Worm (Caenorhabditis elegans) whole organism, L1 larva: ENCODE measurements around the gene npl-10.

Experiments
- F16B12.6 ChIP-seq: fragments of 150-350 bp; optimal IDR thresholded peaks from 2 replicates; lab custom pipeline; 2014; ENCODE audit warnings: missing biosample characterization, missing genetic modification characterization
- aha-1 ChIP-seq: fragments of 150-350 bp; optimal IDR thresholded peaks from 2 replicates; lab custom pipeline; 2014; ENCODE audit warnings: missing biosample characterization, missing genetic modification characterization
- ceh-90 ChIP-seq: sonication (generic microtip); optimal IDR thresholded peaks from 2 replicates; lab custom pipeline; 2016; ENCODE audit warnings: missing genetic modification characterization, missing compliant biosample characterization
- dpl-1 ChIP-seq, 3 experiments: fragments of 150-350 bp in 2 of 3; sonication (generic microtip) in 1 of 3; optimal IDR thresholded peaks; 2 replicates each; lab custom pipeline; 2014 to 2017; ENCODE audit warnings: missing biosample characterization in 3 of 3, missing genetic modification characterization in 3 of 3, missing genetic modification reagents in 3 of 3
- dsc-1 ChIP-seq: sonication (generic microtip); optimal IDR thresholded peaks from 2 replicates; lab custom pipeline; 2016; ENCODE audit warnings: mild to moderate bottlenecking, missing genetic modification characterization, missing compliant biosample characterization
- efl-1 ChIP-seq, 4 experiments: fragments of 150-350 bp; optimal IDR thresholded peaks in 3 of 4; peaks in 1 of 4; 1 replicate in 1 of 4; 2 replicates in 3 of 4; lab custom pipeline; 2014; ENCODE audit warnings: missing biosample characterization in 2 of 4, missing genetic modification characterization in 2 of 4, missing genetic modification reagents in 2 of 4
- efl-3 ChIP-seq: fragments of 200-800 bp; sonication (Bioruptor generic); optimal IDR thresholded peaks from 2 replicates; lab custom pipeline; 2018; ENCODE audit warnings: mild to moderate bottlenecking, missing genetic modification characterization, missing compliant biosample characterization
- elt-2 ChIP-seq: sonication (generic microtip); optimal IDR thresholded peaks from 2 replicates; lab custom pipeline; 2016; ENCODE audit warnings: missing genetic modification characterization, mild to moderate bottlenecking, inconsistent platforms, missing compliant biosample characterization, missing genetic modification reagents
- elt-3 ChIP-seq, 6 experiments: fragments of 150-350 bp in 1 of 6; sonication (generic microtip); optimal IDR thresholded peaks; 2 replicates each; lab custom pipeline; 2017 to 2018; ENCODE audit warnings: missing biosample characterization in 6 of 6, missing genetic modification characterization in 6 of 6, inconsistent platforms in 1 of 6
- fkh-8 ChIP-seq: sonication (generic microtip); optimal IDR thresholded peaks from 2 replicates; lab custom pipeline; 2016; ENCODE audit warnings: mild to moderate bottlenecking, missing genetic modification characterization, missing compliant biosample characterization
- grh-1 ChIP-seq: fragments of 200-800 bp; sonication (Bioruptor generic); IDR thresholded peaks from 2 replicates; pipeline ENCODE4 v1.3.6; 2022; ENCODE audit warnings: missing genetic modification reagents, missing genetic modification characterization, missing compliant biosample characterization
- jun-1 ChIP-seq: fragments of 150-350 bp; optimal IDR thresholded peaks from 2 replicates; lab custom pipeline; 2014; ENCODE audit warnings: missing biosample characterization, missing genetic modification reagents, missing genetic modification characterization
- lin-13 ChIP-seq: fragments of 150-350 bp; optimal IDR thresholded peaks from 2 replicates; lab custom pipeline; 2014; ENCODE audit warnings: missing biosample characterization, missing genetic modification reagents, missing genetic modification characterization
- lin-14 ChIP-seq: fragments of 200-800 bp; sonication (Bioruptor generic); optimal IDR thresholded peaks from 2 replicates; lab custom pipeline; 2018; ENCODE audit warnings: mild to moderate bottlenecking, missing genetic modification characterization, moderate library complexity, missing compliant biosample characterization
- lin-15B ChIP-seq: fragments of 150-350 bp; sonication (generic microtip); optimal IDR thresholded peaks from 3 replicates; lab custom pipeline; 2014; ENCODE audit warnings: missing biosample characterization, missing genetic modification characterization
- lin-35 ChIP-seq, 2 experiments: fragments of 150-350 bp; optimal IDR thresholded peaks; 2 replicates each; lab custom pipeline; 2014; ENCODE audit warnings: missing biosample characterization in 2 of 2, missing genetic modification characterization in 2 of 2, missing genetic modification reagents in 2 of 2
- lir-3 ChIP-seq: sonication (generic microtip); optimal IDR thresholded peaks from 2 replicates; lab custom pipeline; 2016; ENCODE audit warnings: mild to moderate bottlenecking, missing genetic modification characterization, moderate library complexity, missing compliant biosample characterization; ENCODE audit not compliant: poor library complexity
- lsy-2 ChIP-seq, 2 experiments: fragments of 150-350 bp; optimal IDR thresholded peaks; 2 replicates each; lab custom pipeline; 2014; ENCODE audit warnings: missing biosample characterization in 2 of 2, missing genetic modification characterization in 2 of 2
- mab-9 ChIP-seq: fragments of 200-800 bp; sonication (Bioruptor generic); IDR thresholded peaks from 2 replicates; pipeline ENCODE4 v1.3.6; 2022; ENCODE audit warnings: missing genetic modification reagents, missing genetic modification characterization, missing compliant biosample characterization
- mdl-1 ChIP-seq, 2 experiments: fragments of 150-350 bp; optimal IDR thresholded peaks; 2 replicates each; lab custom pipeline; 2014 to 2017; ENCODE audit warnings: missing biosample characterization in 2 of 2, missing genetic modification characterization in 2 of 2, inconsistent platforms in 1 of 2
- mep-1 ChIP-seq: fragments of 150-350 bp; optimal IDR thresholded peaks from 2 replicates; lab custom pipeline; 2014; ENCODE audit warnings: missing biosample characterization, missing genetic modification characterization
- nhr-11 ChIP-seq: fragments of 150-350 bp; optimal IDR thresholded peaks from 2 replicates; lab custom pipeline; 2014; ENCODE audit warnings: missing biosample characterization, missing genetic modification characterization
- nhr-12 ChIP-seq: sonication (generic microtip); optimal IDR thresholded peaks from 2 replicates; lab custom pipeline; 2017; ENCODE audit warnings: missing biosample characterization, missing genetic modification characterization
- nhr-19 ChIP-seq: fragments of 200-800 bp; sonication (Bioruptor generic); conservative IDR thresholded peaks from 2 replicates; pipeline ENCODE4 v1.3.6; 2022; ENCODE audit warnings: missing genetic modification characterization, missing compliant biosample characterization
- nhr-237 ChIP-seq: fragments of 150-350 bp; optimal IDR thresholded peaks from 2 replicates; lab custom pipeline; 2014; ENCODE audit warnings: missing biosample characterization, missing genetic modification characterization
- nhr-71 ChIP-seq: sonication (generic microtip); optimal IDR thresholded peaks from 2 replicates; lab custom pipeline; 2016; ENCODE audit warnings: mild to moderate bottlenecking, missing genetic modification characterization, moderate library complexity, missing compliant biosample characterization
- nhr-76 ChIP-seq: sonication (generic microtip); optimal IDR thresholded peaks from 2 replicates; lab custom pipeline; 2017; ENCODE audit warnings: missing biosample characterization, missing genetic modification characterization
- nhr-77 ChIP-seq: fragments of 150-350 bp; optimal IDR thresholded peaks from 2 replicates; lab custom pipeline; 2014; ENCODE audit warnings: missing biosample characterization, missing genetic modification characterization
- nhr-84 ChIP-seq: sonication (generic microtip); optimal IDR thresholded peaks from 2 replicates; lab custom pipeline; 2017; ENCODE audit warnings: missing biosample characterization, missing genetic modification characterization
- nhr-85 ChIP-seq: sonication (generic microtip); peaks from one replicate; lab custom pipeline; 2016; ENCODE audit warnings: missing genetic modification characterization, inconsistent platforms, missing compliant biosample characterization
- pag-3 ChIP-seq: sonication (generic microtip); optimal IDR thresholded peaks from 2 replicates; lab custom pipeline; 2017; ENCODE audit warnings: missing genetic modification characterization, mild to moderate bottlenecking, missing compliant biosample characterization, antibody characterized with exemption, borderline replicate concordance; ENCODE audit not compliant: insufficient read depth
- pax-3 ChIP-seq: fragments of 200-800 bp; sonication (Bioruptor generic); optimal IDR thresholded peaks from 2 replicates; lab custom pipeline; 2018; ENCODE audit warnings: mild to moderate bottlenecking, missing genetic modification characterization, moderate library complexity, missing compliant biosample characterization
- pqm-1 ChIP-seq: sonication (generic microtip); optimal IDR thresholded peaks from 3 replicates; lab custom pipeline; 2017; ENCODE audit warnings: missing biosample characterization, missing genetic modification characterization
- rnt-1 ChIP-seq: sonication (generic microtip); optimal IDR thresholded peaks from 2 replicates; lab custom pipeline; 2016; ENCODE audit warnings: mild to moderate bottlenecking, missing genetic modification characterization, moderate library complexity, missing compliant biosample characterization
- snu-23 ChIP-seq: sonication (generic microtip); optimal IDR thresholded peaks from 2 replicates; lab custom pipeline; 2016; ENCODE audit warnings: missing genetic modification characterization, missing compliant biosample characterization
- sptf-1 ChIP-seq: fragments of 150-350 bp; optimal IDR thresholded peaks from 2 replicates; lab custom pipeline; 2014; ENCODE audit warnings: missing biosample characterization, missing genetic modification characterization
- sup-37 ChIP-seq: fragments of 200-800 bp; sonication (Bioruptor generic); optimal IDR thresholded peaks from 2 replicates; lab custom pipeline; 2018; ENCODE audit warnings: mild to moderate bottlenecking, missing genetic modification characterization, missing compliant biosample characterization
- swsn-7 ChIP-seq: sonication (generic microtip); optimal IDR thresholded peaks from 2 replicates; lab custom pipeline; 2016; ENCODE audit warnings: missing genetic modification characterization, missing compliant biosample characterization
- unc-130 ChIP-seq: fragments of 150-350 bp; optimal IDR thresholded peaks from 2 replicates; lab custom pipeline; 2017; ENCODE audit warnings: missing biosample characterization, missing genetic modification characterization, inconsistent platforms
- unc-62 ChIP-seq: fragments of 150-350 bp; optimal IDR thresholded peaks from 2 replicates; lab custom pipeline; 2014; ENCODE audit warnings: missing biosample characterization, missing genetic modification reagents, missing genetic modification characterization
- zip-4 ChIP-seq: fragments of 200-800 bp; sonication (Bioruptor generic); optimal IDR thresholded peaks from 2 replicates; lab custom pipeline; 2018; ENCODE audit warnings: mild to moderate bottlenecking, missing genetic modification characterization, moderate library complexity, missing compliant biosample characterization

Gene npl-10

DNA sequence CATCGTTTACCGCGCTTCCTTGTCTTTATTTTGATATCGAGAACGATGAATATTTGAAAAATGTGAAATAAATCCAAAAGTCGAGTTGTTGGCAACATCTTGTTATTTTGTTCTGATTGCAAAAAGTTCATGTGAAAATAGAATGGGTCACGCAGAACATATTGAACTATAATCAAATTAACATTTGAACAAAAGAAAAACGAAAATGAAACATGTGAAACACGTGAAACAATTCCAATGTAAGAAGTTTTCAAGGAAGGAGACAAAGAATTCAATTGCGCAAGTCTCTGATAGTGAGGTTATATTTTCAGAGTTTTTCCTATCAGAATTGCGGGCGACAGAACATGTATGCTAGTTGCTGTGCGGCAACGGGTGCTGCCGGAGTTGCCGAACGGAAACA lies 4.3 kb downstream of the npl-10 start, which contains the start of gene F37A8.2:
Gene F37A8.2, minus strand, starts transcription at position 101 of the 400 bp plus-strand sequence.
- TF ChIP-seq mep-1 (tag; lab: Kevin White, UChicago), result no peak
- TF ChIP-seq jun-1, result no peak
- TF ChIP-seq efl-1 (optimal IDR thresholded peaks at IDR 0.05; lab: Kevin White, UChicago), result no peak
- TF ChIP-seq efl-1 (GFP tag; optimal IDR thresholded peaks at IDR 0.05 in 1 of 2; lab: Kevin White, UChicago), result peak in 1 of 2 experiments; percentile 84
- TF ChIP-seq nhr-237 (tag; lab: Kevin White, UChicago), result no peak
- no peak for TF ChIP-seq aha-1 (tag; lab: Kevin White, UChicago)

- no peak for TF ChIP-seq grh-1 (GFP tag; lab: Robert Waterston, UW)
- no peak for TF ChIP-seq elt-3 (tag; optimal IDR thresholded peaks at IDR 0.05; lab: Kevin White, UChicago)
- no peak for TF ChIP-seq lin-13 (GFP tag; lab: Kevin White, UChicago)
- TF ChIP-seq lin-15B (tag; lab: Kevin White, UChicago), result no peak
- TF ChIP-seq dsc-1 (tag; lab: Kevin White, UChicago), result no peak
- no peak for TF ChIP-seq nhr-76 (tag; lab: Kevin White, UChicago)
- no peak for TF ChIP-seq elt-2
- TF ChIP-seq sptf-1 (tag; lab: Kevin White, UChicago), result no peak
- no peak for TF ChIP-seq nhr-11 (tag; lab: Kevin White, UChicago)
- no peak for TF ChIP-seq mab-9
- TF ChIP-seq ceh-90 (tag; lab: Kevin White, UChicago), result no peak
- TF ChIP-seq pqm-1 (tag; lab: Kevin White, UChicago), result no peak
- TF ChIP-seq mep-1 (tag; lab: Kevin White, UChicago), result no peak
- no peak for TF ChIP-seq swsn-7 (tag; lab: Kevin White, UChicago)
- TF ChIP-seq lin-14 (GFP tag; lab: Kevin White, UChicago), result no peak
- TF ChIP-seq sup-37, result no peak
- no peak for TF ChIP-seq mdl-1 (tag; optimal IDR thresholded peaks at IDR 0.05; lab: Kevin White, UChicago)
- TF ChIP-seq zip-4 (GFP tag; lab: Kevin White, UChicago), result no peak
- TF ChIP-seq, all 84 proteins: peak for 0
Observed at ce11 chrIII:3928136-3928535, 7.6 kb downstream of the npl-10 start, which contains the start of gene F37A8.1. Gene F37A8.1, plus strand, starts transcription at chrIII:3928436.

DNA sequence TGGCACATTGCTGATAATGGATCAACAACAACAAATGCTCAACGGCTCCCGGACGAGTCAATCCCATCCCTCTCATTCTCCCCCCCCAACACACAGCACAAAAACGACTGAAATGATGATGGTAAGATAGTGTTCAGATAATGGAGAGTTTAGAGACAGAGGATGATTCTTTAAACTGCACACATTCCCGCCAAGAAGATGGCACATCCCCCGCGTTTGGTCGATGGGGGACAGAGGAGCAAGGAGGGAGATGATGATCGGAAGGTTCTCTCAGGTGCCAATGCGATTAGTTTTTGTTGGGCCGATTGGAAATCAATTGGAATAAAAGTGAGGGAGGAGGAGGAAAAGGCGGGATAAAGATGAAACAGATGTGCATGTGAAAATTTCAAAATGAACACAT lies 8.3 kb downstream of the npl-10 start:
- peak in 2 of 3 experiments; percentile 18 to 27 for TF ChIP-seq dpl-1 (GFP tag; optimal IDR thresholded peaks at IDR 0.05; lab: Kevin White, UChicago)
- TF ChIP-seq snu-23, result peak; percentile 25
- TF ChIP-seq efl-3 (GFP tag; lab: Kevin White, UChicago), result no peak
- no peak for TF ChIP-seq fkh-8 (tag; lab: Kevin White, UChicago)
- TF ChIP-seq unc-130, result peak; percentile 65
- no peak for TF ChIP-seq F16B12.6
- TF ChIP-seq pag-3 (tag; lab: Kevin White, UChicago), result peak; percentile 92
- TF ChIP-seq nhr-85 (tag; lab: Kevin White, UChicago), result no peak
- no peak for TF ChIP-seq nhr-76 (tag; lab: Kevin White, UChicago)
- TF ChIP-seq nhr-71 (tag; lab: Kevin White, UChicago), result peak; percentile 61
- peak; percentile 9 to 44 for TF ChIP-seq efl-1 (optimal IDR thresholded peaks at IDR 0.05; lab: Kevin White, UChicago)
- peak; percentile 49 to 91 for TF ChIP-seq efl-1 (GFP tag; optimal IDR thresholded peaks at IDR 0.05 in 1 of 2; lab: Kevin White, UChicago)
- no peak for TF ChIP-seq pax-3 (tag; lab: Kevin White, UChicago)
- TF ChIP-seq rnt-1 (tag; lab: Kevin White, UChicago), result peak; percentile 58
- TF ChIP-seq nhr-237 (tag; lab: Kevin White, UChicago), result no peak
- peak in 1 of 2 experiments; percentile 30 for TF ChIP-seq lin-35 (GFP tag; optimal IDR thresholded peaks at IDR 0.05; lab: Kevin White, UChicago)
- peak; percentile 51 for TF ChIP-seq dsc-1 (tag; lab: Kevin White, UChicago)
- no peak for TF ChIP-seq ceh-90 (tag; lab: Kevin White, UChicago)
- TF ChIP-seq lsy-2 (tag; optimal IDR thresholded peaks at IDR 0.05; lab: Kevin White, UChicago), result peak; percentile 15 to 38
- no peak for TF ChIP-seq nhr-12 (tag; lab: Kevin White, UChicago)
- TF ChIP-seq lin-14 (GFP tag; lab: Kevin White, UChicago), result peak; percentile 79
- TF ChIP-seq nhr-19 (GFP tag; lab: Robert Waterston, UW), result peak; percentile 43; the same call in 1 of the 2 replicates
- TF ChIP-seq lir-3 (tag; lab: Kevin White, UChicago), result no peak
- TF ChIP-seq unc-62 (GFP tag; lab: Kevin White, UChicago), result no peak
- no peak for TF ChIP-seq nhr-77 (tag; lab: Kevin White, UChicago)
- no peak for TF ChIP-seq nhr-84 (tag; lab: Kevin White, UChicago)
